Worm (Caenorhabditis elegans): Measurements from ENCODE around the gene K01D12.7.

Gene K01D12.7

DNA sequence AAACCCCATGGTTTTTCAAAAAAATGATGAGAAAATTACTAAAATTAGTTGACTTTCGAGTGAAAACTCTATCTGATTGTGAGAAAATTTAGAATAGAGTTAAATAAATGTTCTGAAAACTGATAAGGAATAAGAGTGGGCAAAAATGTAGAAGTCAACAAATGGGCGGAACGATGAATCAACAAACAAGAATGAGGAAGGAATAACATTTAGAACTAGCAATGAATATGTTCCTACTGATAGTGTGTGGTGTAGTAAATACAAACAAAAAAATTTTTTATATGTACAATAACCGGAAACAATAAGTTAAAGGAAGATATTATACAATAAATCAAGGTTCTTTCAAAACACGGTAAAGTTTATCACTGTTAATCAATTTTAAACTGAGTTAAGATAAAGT, 42.5 kb upstream of the K01D12.7 start, which contains the start of gene pals-39:
Gene pals-39, minus strand, starts transcription at position 101 of the 400 bp plus-strand sequence.
- no peak for TF ChIP-seq pros-1 (tag; optimal IDR thresholded peaks at IDR 0.05)
- TF ChIP-seq ceh-31 (tag; optimal IDR thresholded peaks at IDR 0.05) = no peak

DNA sequence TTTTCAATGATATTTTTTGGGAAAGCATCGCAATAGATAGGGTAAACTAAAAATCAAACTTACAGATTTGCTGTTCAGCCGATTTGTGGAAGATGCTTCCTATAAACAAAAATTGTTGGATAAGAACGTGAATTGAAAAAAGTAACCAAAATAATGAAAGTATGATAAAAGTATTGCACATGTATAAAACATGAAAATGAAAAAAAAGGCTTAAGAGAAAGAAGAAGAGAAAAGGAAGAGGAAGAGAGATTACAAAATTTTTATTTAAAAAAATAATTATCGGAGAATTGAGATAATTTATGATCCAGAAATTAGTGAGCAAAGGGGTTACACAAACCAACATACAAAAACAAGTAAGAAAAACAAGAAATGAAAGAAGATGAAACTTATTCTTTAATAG, 40.1 kb upstream of the K01D12.7 start, which contains the start of gene pals-37:
Gene pals-37, minus strand, starts transcription at position 101 of the 400 bp plus-strand sequence.
- TF ChIP-seq pha-2 (tag; optimal IDR thresholded peaks at IDR 0.05) (no peak), tbx-7 (tag; optimal IDR thresholded peaks at IDR 0.05) (no peak), ceh-31 (tag; optimal IDR thresholded peaks at IDR 0.05) (no peak), ceh-6 (GFP tag; optimal IDR thresholded peaks at IDR 0.05) (no peak), ceh-2 (tag; optimal IDR thresholded peaks at IDR 0.05) (no peak), ceh-24 (tag; optimal IDR thresholded peaks at IDR 0.05) (no peak), rnt-1 (tag; optimal IDR thresholded peaks at IDR 0.05) (no peak), ets-4 (tag; optimal IDR thresholded peaks at IDR 0.05) (no peak), syd-9 (tag; optimal IDR thresholded peaks at IDR 0.05) (no peak), sox-4 (tag; optimal IDR thresholded peaks at IDR 0.05) (no peak)

DNA sequence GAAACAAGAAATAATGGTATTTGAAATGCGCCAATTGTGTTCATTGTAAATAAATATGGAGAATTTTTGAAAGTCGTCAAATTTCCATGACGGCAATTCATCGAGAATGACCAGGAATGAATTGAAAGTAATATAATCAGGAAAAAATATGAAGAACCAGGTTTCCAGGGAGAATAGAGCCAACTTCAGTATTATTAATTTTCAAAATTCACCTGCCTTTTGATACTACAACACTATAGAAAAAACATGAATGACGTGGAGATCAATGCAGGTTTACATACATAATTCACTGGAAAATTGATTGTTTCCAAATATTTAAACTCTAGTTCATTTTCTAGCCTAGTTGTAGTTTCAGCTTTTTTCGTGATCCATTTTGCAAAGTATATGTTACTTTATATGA, 32.4 kb upstream of the K01D12.7 start, which contains the start of gene srh-25:
Gene srh-25, minus strand, starts transcription at position 101 of the 400 bp plus-strand sequence.
- TF ChIP-seq unc-42 (tag; optimal IDR thresholded peaks at IDR 0.05) (no peak), unc-55 (GFP tag; optimal IDR thresholded peaks at IDR 0.05) (no peak)

DNA sequence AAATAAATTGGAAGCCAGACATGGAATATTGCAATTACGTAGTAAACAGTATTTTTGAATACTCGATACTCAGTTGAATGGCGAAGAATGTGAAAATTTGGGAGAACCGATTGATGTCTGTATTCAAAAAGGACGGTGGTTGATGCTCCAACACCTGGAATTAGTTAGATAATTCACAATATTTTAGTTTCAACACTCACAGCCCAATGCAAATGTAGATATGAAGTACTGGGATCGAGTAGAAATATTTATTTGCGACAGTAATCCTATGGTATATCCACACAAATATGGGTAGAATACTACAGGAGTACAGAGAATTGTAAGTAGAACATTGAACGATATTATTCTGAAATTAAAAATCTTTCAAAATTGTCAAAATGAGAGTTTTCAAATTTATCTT, 31.8 kb upstream of the K01D12.7 start:
- no peak for TF ChIP-seq hlh-15 (tag; optimal IDR thresholded peaks at IDR 0.05)
- no peak for TF ChIP-seq ceh-22 (tag; optimal IDR thresholded peaks at IDR 0.05)
- no peak for TF ChIP-seq ama-1 (optimal IDR thresholded peaks at IDR 0.05)
- no peak for TF ChIP-seq elt-4 (tag; optimal IDR thresholded peaks at IDR 0.05)
- no peak for TF ChIP-seq pha-2 (tag; optimal IDR thresholded peaks at IDR 0.05)
- no peak for TF ChIP-seq ref-2 (tag; optimal IDR thresholded peaks at IDR 0.05)
- no peak for TF ChIP-seq hlh-30 (tag; optimal IDR thresholded peaks at IDR 0.05; ENCODE audit: insufficient read depth)
- no peak for TF ChIP-seq sdc-2 (tag; optimal IDR thresholded peaks at IDR 0.05)
- no peak for TF ChIP-seq F13H6.1 (tag; optimal IDR thresholded peaks at IDR 0.05)
- TF ChIP-seq K02D7.2 (tag; optimal IDR thresholded peaks at IDR 0.05) = no peak
- TF ChIP-seq zip-5 (tag; optimal IDR thresholded peaks at IDR 0.05) = no peak
- TF ChIP-seq hlh-8 (tag; optimal IDR thresholded peaks at IDR 0.05) = no peak
- no peak for TF ChIP-seq Y22D7AL.16 (tag; optimal IDR thresholded peaks at IDR 0.05)
- TF ChIP-seq ttx-3 (tag; optimal IDR thresholded peaks at IDR 0.05) = no peak
- no peak for TF ChIP-seq odd-2 (tag; optimal IDR thresholded peaks at IDR 0.05)
- no peak for TF ChIP-seq unc-42 (tag; optimal IDR thresholded peaks at IDR 0.05)
- no peak for TF ChIP-seq C08G9.2 (tag; optimal IDR thresholded peaks at IDR 0.05)
- TF ChIP-seq ceh-45 (GFP tag; IDR thresholded peaks at IDR 0.05) = no peak
- TF ChIP-seq mec-3 (tag; optimal IDR thresholded peaks at IDR 0.05; ENCODE audit: borderline replicate concordance) = no peak
- TF ChIP-seq elt-2 (tag; optimal IDR thresholded peaks at IDR 0.05) = no peak

ce11 chrV:12432111-12432510, 30.8 kb upstream of the K01D12.7 start, which contains the start of gene C54D10.13:
Gene C54D10.13 (minus strand): TSS chrV:12432289.
- no peak for TF ChIP-seq tbx-7 (tag; optimal IDR thresholded peaks at IDR 0.05)
- no peak for TF ChIP-seq ama-1 (optimal IDR thresholded peaks at IDR 0.05)
- no peak for TF ChIP-seq mec-3 (tag; optimal IDR thresholded peaks at IDR 0.05; ENCODE audit: borderline replicate concordance)
- no peak for TF ChIP-seq odd-2 (tag; optimal IDR thresholded peaks at IDR 0.05)
- TF ChIP-seq ref-2 (tag; optimal IDR thresholded peaks at IDR 0.05) = no peak
- TF ChIP-seq pat-9 (tag; optimal IDR thresholded peaks at IDR 0.05) = no peak
- no peak for TF ChIP-seq ceh-31 (tag; optimal IDR thresholded peaks at IDR 0.05)
- no peak for TF ChIP-seq ztf-16 (tag; optimal IDR thresholded peaks at IDR 0.05)
- TF ChIP-seq ceh-18 (tag; optimal IDR thresholded peaks at IDR 0.05) = no peak
- TF ChIP-seq che-1 (tag; optimal IDR thresholded peaks at IDR 0.05) = no peak
- TF ChIP-seq ceh-2 (tag; optimal IDR thresholded peaks at IDR 0.05) = no peak
- no peak for TF ChIP-seq elt-2 (tag; optimal IDR thresholded peaks at IDR 0.05)
- TF ChIP-seq pha-4 (tag; optimal IDR thresholded peaks at IDR 0.05) = no peak
- TF ChIP-seq npax-4 (tag; optimal IDR thresholded peaks at IDR 0.05) = no peak
- no peak for TF ChIP-seq ceh-14 (tag; optimal IDR thresholded peaks at IDR 0.05)
- no peak for TF ChIP-seq unc-55 (GFP tag; optimal IDR thresholded peaks at IDR 0.05)
- TF ChIP-seq ceh-9 (tag; optimal IDR thresholded peaks at IDR 0.05) = no peak

All from whole organism, late embryonic.